Fruit fly (Drosophila melanogaster) whole organism, adult: ENCODE results near the gene feo.

Source experiments
- CG14711 ChIP-seq: fragments of 200-800 bp; sonication (Bioruptor generic); optimal IDR thresholded peaks from 2 replicates; lab custom pipeline; 2018; ENCODE audit warnings: missing biosample characterization, mild to moderate bottlenecking, missing genetic modification characterization, moderate library complexity
- CG5204 ChIP-seq: fragments of 200-800 bp; sonication (Bioruptor generic); optimal IDR thresholded peaks from 2 replicates; lab custom pipeline; 2016; ENCODE audit warnings: missing biosample characterization, missing genetic modification characterization
- CG7045 ChIP-seq: fragments of 200-800 bp; sonication (Bioruptor generic); optimal IDR thresholded peaks from 2 replicates; lab custom pipeline; 2017; ENCODE audit warnings: missing biosample characterization, mild to moderate bottlenecking, missing genetic modification characterization
- Hr96 ChIP-seq: fragments of 200-800 bp; sonication (Bioruptor generic); optimal IDR thresholded peaks from 2 replicates; lab custom pipeline; 2016; ENCODE audit warnings: missing biosample characterization, missing genetic modification characterization
- bab1 ChIP-seq: fragments of 200-800 bp; sonication (Bioruptor generic); optimal IDR thresholded peaks from 3 replicates; lab custom pipeline; 2019; ENCODE audit warnings: missing biosample characterization, mild to moderate bottlenecking, missing genetic modification characterization, moderate library complexity
- kay ChIP-seq: fragments of 200-800 bp; sonication (Bioruptor generic); peaks from one replicate; lab custom pipeline; 2016; ENCODE audit warnings: missing biosample characterization, missing genetic modification characterization, borderline replicate concordance
- tj ChIP-seq: fragments of 200-800 bp; sonication (Bioruptor generic); optimal IDR thresholded peaks from 3 replicates; lab custom pipeline; 2017; ENCODE audit warnings: missing biosample characterization, mild to moderate bottlenecking, missing genetic modification characterization, moderate library complexity
- toe ChIP-seq: fragments of 200-800 bp; sonication (Bioruptor generic); optimal IDR thresholded peaks from 2 replicates; lab custom pipeline; 2016; ENCODE audit warnings: missing biosample characterization, missing genetic modification characterization

DNA sequence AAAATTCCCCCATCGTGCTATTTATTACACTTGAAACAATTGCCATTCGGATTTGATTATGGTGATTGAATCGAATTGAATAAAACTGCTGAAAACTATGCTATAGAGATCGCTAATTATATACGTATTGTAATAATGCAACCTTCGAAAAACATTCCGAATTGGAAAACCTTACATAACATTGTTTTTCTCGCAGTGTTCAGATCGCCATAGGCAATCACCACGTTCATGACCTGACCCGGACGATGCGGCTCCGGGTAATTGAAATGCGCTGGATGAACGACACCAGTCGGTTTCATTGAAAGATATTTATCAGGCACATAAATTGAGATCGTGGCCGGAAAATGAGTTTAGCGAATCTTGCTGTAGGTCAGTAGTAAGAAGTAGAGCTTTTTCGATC lies 28.1 kb upstream of the feo start:
- TF ChIP-seq Hr96 (GFP tag; lab: Kevin White, UChicago) (no peak), tj (no peak), kay (GFP tag; lab: Kevin White, UChicago) (no peak), bab1 (no peak), CG7045 (GFP tag; lab: Kevin White, UChicago) (no peak), CG5204 (GFP tag; lab: Kevin White, UChicago) (no peak), toe (no peak), CG14711 (peak; percentile 16)
